Fruit fly (Drosophila melanogaster): ENCODE measurements around the gene Snoo.

Snoo gene

dm6 chr2L:7914948-7915549, 68.9 kb downstream of the Snoo start (continued):
- TF ChIP-seq B-H1 (GFP tag; IDR thresholded peaks at IDR 0.05) (no peak), pros (GFP tag; optimal IDR thresholded peaks at IDR 0.05) (no peak), Hr39 (optimal IDR thresholded peaks at IDR 0.05) (peak; percentile 77), Mes4 (GFP tag; optimal IDR thresholded peaks at IDR 0.05) (no peak), BEAF-32 (GFP tag; optimal IDR thresholded peaks at IDR 0.05) (no peak), CG6813 (GFP tag; optimal IDR thresholded peaks at IDR 0.05) (no peak), CG6791 (GFP tag; IDR thresholded peaks at IDR 0.05; ENCODE audit: partially characterized antibody) (no peak), CG14965 (GFP tag; optimal IDR thresholded peaks at IDR 0.05; ENCODE audit: borderline replicate concordance) (no peak), CG4854 (GFP tag; optimal IDR thresholded peaks at IDR 0.05) (no peak), CG12299 (tag; optimal IDR thresholded peaks at IDR 0.05) (no peak), Hr51 (GFP tag; optimal IDR thresholded peaks at IDR 0.05) (peak in 1 of 2 experiments; percentile 2), CG13775 (GFP tag; optimal IDR thresholded peaks at IDR 0.05) (no peak), sd (tag; optimal IDR thresholded peaks at IDR 0.05) (peak; percentile 28), kay (GFP tag; optimal IDR thresholded peaks at IDR 0.05) (no peak), CG3407 (GFP tag; optimal IDR thresholded peaks at IDR 0.05) (no peak), CG34422 (GFP tag; IDR thresholded peaks at IDR 0.05) (no peak), toy (GFP tag; IDR thresholded peaks at IDR 0.05) (no peak), sug (tag; optimal IDR thresholded peaks at IDR 0.05) (no peak), CG12219 (GFP tag; optimal IDR thresholded peaks at IDR 0.05) (no peak), CG10267 (tag; optimal IDR thresholded peaks at IDR 0.05) (no peak), pan (optimal IDR thresholded peaks at IDR 0.05) (no peak), pan (GFP tag; optimal IDR thresholded peaks at IDR 0.05 in 1 of 2, IDR thresholded peaks at IDR 0.05 in 1 of 2) (peak in 1 of 2 experiments; percentile 6), Med (GFP tag) (peak; percentile 9), CG11695 (GFP tag; IDR thresholded peaks at IDR 0.05) (0 out of 3 replicates have a peak, but pooled peaks have one; percentile 10), zfh1 (GFP tag; IDR thresholded peaks at IDR 0.05) (0 out of 3 replicates have a peak, but pooled peaks have one; percentile 23), Meics (GFP tag; optimal IDR thresholded peaks at IDR 0.05) (no peak), ranshi (GFP tag; IDR thresholded peaks at IDR 0.05) (0 out of 2 replicates have a peak, but pooled peaks have one; percentile 15), HHEX (GFP tag; optimal IDR thresholded peaks at IDR 0.05) (no peak), CG42726 (GFP tag; IDR thresholded peaks at IDR 0.05; ENCODE audit: partially characterized antibody) (no peak), ssp (GFP tag; IDR thresholded peaks at IDR 0.05) (no peak), tna (GFP tag; IDR thresholded peaks at IDR 0.05; ENCODE audit: partially characterized antibody) (no peak), inv (GFP tag; IDR thresholded peaks at IDR 0.05; ENCODE audit: partially characterized antibody) (no peak), Dip3 (GFP tag; optimal IDR thresholded peaks at IDR 0.05) (no peak), B-H2 (GFP tag; optimal IDR thresholded peaks at IDR 0.05) (no peak), crol (GFP tag; IDR thresholded peaks at IDR 0.05) (peak; percentile 68), CG17186 (GFP tag; optimal IDR thresholded peaks at IDR 0.05) (no peak), CG30020 (tag; optimal IDR thresholded peaks at IDR 0.05) (no peak), gsb-n (tag; optimal IDR thresholded peaks at IDR 0.05) (no peak)

dm6 chr2L:7912878-7913277, 71.1 kb downstream of the Snoo start:
- TF ChIP-seq fu2 (GFP tag; optimal IDR thresholded peaks at IDR 0.05) (no peak), slp2 (GFP tag; optimal IDR thresholded peaks at IDR 0.05) (no peak), Sry-δ (GFP tag; optimal IDR thresholded peaks at IDR 0.05) (no peak), slou (GFP tag; optimal IDR thresholded peaks at IDR 0.05) (no peak), gem (tag; optimal IDR thresholded peaks at IDR 0.05) (peak; percentile 10), Med (GFP tag) (peak; percentile 42), C15 (GFP tag; IDR thresholded peaks at IDR 0.05) (no peak), D19A (tag; optimal IDR thresholded peaks at IDR 0.05) (peak; percentile 76), Pdp1 (GFP tag; optimal IDR thresholded peaks at IDR 0.05) (no peak), croc (GFP tag; conservative IDR thresholded peaks at IDR 0.05) (no peak), dysf (GFP tag; IDR thresholded peaks at IDR 0.05) (0 out of 3 replicates have a peak, but pooled peaks have one; percentile 8), eve (GFP tag; optimal IDR thresholded peaks at IDR 0.05) (no peak), Sox102F (GFP tag; optimal IDR thresholded peaks at IDR 0.05) (peak; percentile 5), Optix (GFP tag; IDR thresholded peaks at IDR 0.05) (no peak), prd (optimal IDR thresholded peaks at IDR 0.05) (no peak), prd (GFP tag; IDR thresholded peaks at IDR 0.05) (no peak)

All from whole organism, embryonic.